Worm (Caenorhabditis elegans) whole organism, mixed stage, embryonic: Measurements from ENCODE around the gene ubxn-4.

Source experiments
- M03D4.4 ChIP-seq: sonication (generic microtip); optimal IDR thresholded peaks from 2 replicates; lab custom pipeline; 2017; ENCODE audit warnings: mild to moderate bottlenecking, missing genetic modification characterization, missing compliant biosample characterization
- bed-3 ChIP-seq: fragments of 200-800 bp; sonication (Bioruptor generic); optimal IDR thresholded peaks from 3 replicates; lab custom pipeline; 2018; ENCODE audit warnings: mild to moderate bottlenecking, missing genetic modification characterization, moderate library complexity, missing compliant biosample characterization
- blmp-1 ChIP-seq: fragments of 150-350 bp; optimal IDR thresholded peaks from 2 replicates; lab custom pipeline; 2014; ENCODE audit warnings: missing biosample characterization, missing genetic modification characterization
- ceh-39 ChIP-seq: fragments of 150-350 bp; optimal IDR thresholded peaks from 2 replicates; lab custom pipeline; 2014; ENCODE audit warnings: missing biosample characterization, missing genetic modification characterization
- ceh-43 ChIP-seq: fragments of 200-800 bp; sonication (Bioruptor generic); optimal IDR thresholded peaks from 2 replicates; lab custom pipeline; 2018; ENCODE audit warnings: mild to moderate bottlenecking, missing genetic modification characterization, moderate library complexity, missing compliant biosample characterization
- ceh-83 ChIP-seq: fragments of 200-800 bp; sonication (Bioruptor generic); optimal IDR thresholded peaks from 2 replicates; lab custom pipeline; 2018; ENCODE audit warnings: mild to moderate bottlenecking, missing genetic modification characterization, missing compliant biosample characterization
- ces-1 ChIP-seq: fragments of 150-350 bp; optimal IDR thresholded peaks from 2 replicates; lab custom pipeline; 2014; ENCODE audit warnings: missing biosample characterization, missing genetic modification reagents, missing genetic modification characterization
- cnd-1 ChIP-seq: fragments of 200-800 bp; sonication (Bioruptor generic); optimal IDR thresholded peaks from 2 replicates; lab custom pipeline; 2018; ENCODE audit warnings: mild to moderate bottlenecking, missing genetic modification characterization, missing compliant biosample characterization
- drap-1 ChIP-seq: fragments of 200-800 bp; sonication (Bioruptor generic); optimal IDR thresholded peaks from 3 replicates; lab custom pipeline; 2018; ENCODE audit warnings: mild to moderate bottlenecking, missing genetic modification characterization, missing compliant biosample characterization
- elt-1 ChIP-seq: sonication (generic microtip); optimal IDR thresholded peaks from 2 replicates; lab custom pipeline; 2017; ENCODE audit warnings: missing genetic modification characterization, mild to moderate bottlenecking, missing compliant biosample characterization, antibody characterized with exemption, moderate library complexity, borderline replicate concordance; ENCODE audit not compliant: insufficient read depth
- elt-3 ChIP-seq: fragments of 150-350 bp; optimal IDR thresholded peaks from 2 replicates; lab custom pipeline; 2014; ENCODE audit warnings: missing biosample characterization, missing genetic modification characterization
- flh-1 ChIP-seq: fragments of 200-800 bp; sonication (Bioruptor generic); optimal IDR thresholded peaks from 2 replicates; lab custom pipeline; 2018; ENCODE audit warnings: mild to moderate bottlenecking, missing genetic modification characterization, moderate library complexity, missing compliant biosample characterization
- ham-2 ChIP-seq: fragments of 200-800 bp; sonication (Bioruptor generic); optimal IDR thresholded peaks from 2 replicates; lab custom pipeline; 2018; ENCODE audit warnings: mild to moderate bottlenecking, missing genetic modification characterization, missing compliant biosample characterization
- hlh-1 ChIP-seq: fragments of 150-350 bp; optimal IDR thresholded peaks from 2 replicates; lab custom pipeline; 2014; ENCODE audit warnings: missing biosample characterization, missing genetic modification reagents, missing genetic modification characterization
- lin-13 ChIP-seq: fragments of 150-350 bp; optimal IDR thresholded peaks from 2 replicates; lab custom pipeline; 2014; ENCODE audit warnings: missing biosample characterization, missing genetic modification characterization
- lin-32 ChIP-seq: fragments of 200-800 bp; sonication (Bioruptor generic); optimal IDR thresholded peaks from 2 replicates; lab custom pipeline; 2018; ENCODE audit warnings: mild to moderate bottlenecking, missing genetic modification characterization, missing compliant biosample characterization
- lsy-2 ChIP-seq: fragments of 150-350 bp; optimal IDR thresholded peaks from 2 replicates; lab custom pipeline; 2014; ENCODE audit warnings: missing biosample characterization, missing genetic modification characterization
- mab-5 ChIP-seq: fragments of 150-350 bp; optimal IDR thresholded peaks from 2 replicates; lab custom pipeline; 2014; ENCODE audit warnings: missing biosample characterization, missing genetic modification characterization
- mep-1 ChIP-seq: fragments of 150-350 bp; optimal IDR thresholded peaks from 2 replicates; lab custom pipeline; 2017; ENCODE audit warnings: missing biosample characterization, missing genetic modification reagents, missing genetic modification characterization, inconsistent platforms
- mls-2 ChIP-seq: sonication (generic microtip); optimal IDR thresholded peaks from 2 replicates; lab custom pipeline; 2016; ENCODE audit warnings: mild to moderate bottlenecking, missing genetic modification characterization, moderate library complexity, missing compliant biosample characterization
- nhr-12 ChIP-seq: fragments of 150-350 bp; optimal IDR thresholded peaks from 2 replicates; lab custom pipeline; 2014; ENCODE audit warnings: missing biosample characterization, missing genetic modification characterization
- nhr-2 ChIP-seq: fragments of 150-350 bp; optimal IDR thresholded peaks from 2 replicates; lab custom pipeline; 2014; ENCODE audit warnings: missing biosample characterization, missing genetic modification characterization
- nhr-237 ChIP-seq: fragments of 150-350 bp; optimal IDR thresholded peaks from 2 replicates; lab custom pipeline; 2014; ENCODE audit warnings: missing biosample characterization, missing genetic modification characterization
- nhr-28 ChIP-seq: fragments of 150-350 bp; optimal IDR thresholded peaks from 2 replicates; lab custom pipeline; 2014; ENCODE audit warnings: missing biosample characterization, missing genetic modification characterization
- nhr-76 ChIP-seq: sonication (generic microtip); optimal IDR thresholded peaks from 2 replicates; lab custom pipeline; 2017; ENCODE audit warnings: missing biosample characterization, missing genetic modification characterization
- pha-4 ChIP-seq: fragments of 150-350 bp; optimal IDR thresholded peaks from 2 replicates; lab custom pipeline; 2018; ENCODE audit warnings: missing biosample characterization, missing genetic modification reagents, missing genetic modification characterization
- sem-2 ChIP-seq: fragments of 200-800 bp; sonication (Bioruptor generic); optimal IDR thresholded peaks from 2 replicates; lab custom pipeline; 2018; ENCODE audit warnings: mild to moderate bottlenecking, missing genetic modification characterization, missing compliant biosample characterization
- snpc-4 ChIP-seq: fragments of 150-350 bp; optimal IDR thresholded peaks from 2 replicates; lab custom pipeline; 2014; ENCODE audit warnings: missing biosample characterization, missing genetic modification characterization
- sptf-1 ChIP-seq: sonication (generic microtip); optimal IDR thresholded peaks from 2 replicates; lab custom pipeline; 2017; ENCODE audit warnings: mild to moderate bottlenecking, missing genetic modification characterization, moderate library complexity, missing compliant biosample characterization
- tbx-8 ChIP-seq: fragments of 200-800 bp; sonication (Bioruptor generic); optimal IDR thresholded peaks from 2 replicates; lab custom pipeline; 2018; ENCODE audit warnings: mild to moderate bottlenecking, missing genetic modification characterization, moderate library complexity, missing compliant biosample characterization
- unc-120 ChIP-seq: sonication (generic microtip); optimal IDR thresholded peaks from 2 replicates; lab custom pipeline; 2017; ENCODE audit warnings: missing genetic modification characterization, missing compliant biosample characterization; ENCODE audit not compliant: poor library complexity, severe bottlenecking
- unc-39 ChIP-seq: fragments of 150-350 bp; optimal IDR thresholded peaks from 2 replicates; lab custom pipeline; 2014; ENCODE audit warnings: missing biosample characterization, missing genetic modification characterization
- unc-62 ChIP-seq: fragments of 150-350 bp; optimal IDR thresholded peaks from 2 replicates; lab custom pipeline; 2014; ENCODE audit warnings: missing biosample characterization, missing genetic modification reagents, missing genetic modification characterization
- zip-8 ChIP-seq: fragments of 150-350 bp; optimal IDR thresholded peaks from 2 replicates; lab custom pipeline; 2014; ENCODE audit warnings: missing biosample characterization, missing genetic modification characterization
- ztf-11 ChIP-seq: fragments of 150-350 bp; optimal IDR thresholded peaks from 2 replicates; lab custom pipeline; 2014; ENCODE audit warnings: missing biosample characterization, missing genetic modification characterization

Gene ubxn-4

ce11 chrIII:8356407-8356881 is 48.9 kb downstream of the ubxn-4 start:
- TF ChIP-seq nhr-237 (tag; lab: Kevin White, UChicago) (peak; percentile 28), zip-8 (tag; lab: Kevin White, UChicago) (no peak), pha-4 (tag; lab: Kevin White, UChicago) (peak; percentile 33), sptf-1 (tag; lab: Kevin White, UChicago) (no peak), hlh-1 (tag; lab: Kevin White, UChicago) (peak; percentile 70), ceh-43 (GFP tag; lab: Kevin White, UChicago) (no peak), mep-1 (tag; lab: Kevin White, UChicago) (peak; percentile 48), lin-32 (GFP tag; lab: Kevin White, UChicago) (peak; percentile 47), nhr-28 (tag; lab: Kevin White, UChicago) (no peak), mls-2 (tag; lab: Kevin White, UChicago) (peak; percentile 62), sem-2 (no peak), ztf-11 (tag; lab: Kevin White, UChicago) (no peak), ham-2 (no peak), nhr-76 (no peak), M03D4.4 (tag; lab: Kevin White, UChicago) (peak; percentile 31), ces-1 (GFP tag; lab: Kevin White, UChicago) (peak; percentile 68), lsy-2 (tag; lab: Kevin White, UChicago) (peak; percentile 35), ceh-39 (tag; lab: Kevin White, UChicago) (no peak), flh-1 (GFP tag; lab: Kevin White, UChicago) (no peak), unc-39 (no peak), unc-120 (tag; lab: Kevin White, UChicago) (peak; percentile 64), unc-62 (GFP tag; lab: Kevin White, UChicago) (peak; percentile 71), lin-13 (tag; lab: Kevin White, UChicago) (no peak), ceh-83 (GFP tag; lab: Kevin White, UChicago) (no peak), cnd-1 (peak; percentile 78)

- TF ChIP-seq lin-13 (tag; lab: Kevin White, UChicago) = no peak
- no peak for TF ChIP-seq nhr-28 (tag; lab: Kevin White, UChicago)
- TF ChIP-seq mls-2 (tag; lab: Kevin White, UChicago) = no peak
- no peak for TF ChIP-seq nhr-12 (tag; lab: Kevin White, UChicago)
- no peak for TF ChIP-seq M03D4.4 (tag; lab: Kevin White, UChicago)
- TF ChIP-seq sptf-1 (tag; lab: Kevin White, UChicago) = no peak
- no peak for TF ChIP-seq flh-1 (GFP tag; lab: Kevin White, UChicago)
- TF ChIP-seq hlh-1 (tag; lab: Kevin White, UChicago) = no peak
- no peak for TF ChIP-seq nhr-237 (tag; lab: Kevin White, UChicago)
- TF ChIP-seq ceh-43 (GFP tag; lab: Kevin White, UChicago) = no peak
- no peak for TF ChIP-seq ceh-83 (GFP tag; lab: Kevin White, UChicago)
- TF ChIP-seq ces-1 (GFP tag; lab: Kevin White, UChicago) = no peak
- TF ChIP-seq sem-2 = no peak
- no peak for TF ChIP-seq elt-1
- no peak for TF ChIP-seq cnd-1
Measured at ce11 chrIII:8355462-8355815, 49.9 kb downstream of the ubxn-4 start.

- TF ChIP-seq bed-3 (GFP tag; lab: Kevin White, UChicago) = no peak
- TF ChIP-seq elt-1 = no peak
- TF ChIP-seq unc-62 (GFP tag; lab: Kevin White, UChicago) = no peak
- peak; percentile 69 for TF ChIP-seq nhr-237 (tag; lab: Kevin White, UChicago)
- TF ChIP-seq lin-32 (GFP tag; lab: Kevin White, UChicago) = no peak
- no peak for TF ChIP-seq ceh-83 (GFP tag; lab: Kevin White, UChicago)
- peak; percentile 13 for TF ChIP-seq elt-3 (tag; lab: Kevin White, UChicago)
- TF ChIP-seq lsy-2 (tag; lab: Kevin White, UChicago) = no peak
- TF ChIP-seq ham-2 = peak; percentile 11
- peak; percentile 78 for TF ChIP-seq pha-4 (tag; lab: Kevin White, UChicago)
- no peak for TF ChIP-seq zip-8 (tag; lab: Kevin White, UChicago)
- TF ChIP-seq mep-1 (tag; lab: Kevin White, UChicago) = no peak
- TF ChIP-seq nhr-2 = no peak
- TF ChIP-seq tbx-8 (GFP tag; lab: Kevin White, UChicago) = no peak
- no peak for TF ChIP-seq ceh-43 (GFP tag; lab: Kevin White, UChicago)
- TF ChIP-seq ztf-11 (tag; lab: Kevin White, UChicago) = no peak
- TF ChIP-seq mls-2 (tag; lab: Kevin White, UChicago) = no peak
- peak; percentile 50 for TF ChIP-seq ces-1 (GFP tag; lab: Kevin White, UChicago)
- no peak for TF ChIP-seq hlh-1 (tag; lab: Kevin White, UChicago)
- no peak for TF ChIP-seq mab-5 (tag; lab: Kevin White, UChicago)
- no peak for TF ChIP-seq M03D4.4 (tag; lab: Kevin White, UChicago)
- TF ChIP-seq ceh-39 (tag; lab: Kevin White, UChicago) = no peak
- no peak for TF ChIP-seq nhr-28 (tag; lab: Kevin White, UChicago)
- no peak for TF ChIP-seq sptf-1 (tag; lab: Kevin White, UChicago)
- no peak for TF ChIP-seq unc-120 (tag; lab: Kevin White, UChicago)
- TF ChIP-seq drap-1 (GFP tag; lab: Kevin White, UChicago) = no peak
- no peak for TF ChIP-seq unc-39
- TF ChIP-seq nhr-76 = no peak
- TF ChIP-seq flh-1 (GFP tag; lab: Kevin White, UChicago) = no peak
- TF ChIP-seq cnd-1 = no peak
- TF ChIP-seq blmp-1 = no peak
- TF ChIP-seq nhr-12 (tag; lab: Kevin White, UChicago) = no peak
- TF ChIP-seq snpc-4 (tag; lab: Kevin White, UChicago) = no peak
- TF ChIP-seq sem-2 = no peak
- TF ChIP-seq lin-13 (tag; lab: Kevin White, UChicago) = no peak
- TF ChIP-seq, all 35 proteins: peak for 5
Measured at ce11 chrIII:8354644-8355461, 50.5 kb downstream of the ubxn-4 start, which contains the start of gene unc-116. TSS of gene unc-116 (minus strand) at chrIII:8355174.
